ENCODE assay signal across 1 fruit fly cellular context in genomic region chrX:6109872-6110271, dm6.
A peak's percentile ranks its signal among the peaks of the same experiment; 100 is the strongest.
TF ChIP-seq lines count a peak whose summit lies in the region.

No protein-coding gene starts in this region.

TF ChIP-seq in whole organism, embryonic, 481 proteins besides CTCF, POLR2A, EP300 and RAD21 (continued from another document and continues in another):
- no peak for TF ChIP-seq BEAF-32 (GFP tag; optimal IDR thresholded peaks at IDR 0.05; lab: Kevin White, UChicago)
- no peak for TF ChIP-seq fd64A (GFP tag; optimal IDR thresholded peaks at IDR 0.05; lab: Kevin White, UChicago)
- no peak for TF ChIP-seq cas (GFP tag; IDR thresholded peaks at IDR 0.05; lab: Robert Waterston, UW)
- peak; percentile 60; the same call in 1 of the 2 replicates for TF ChIP-seq H2.0 (GFP tag; IDR thresholded peaks at IDR 0.05; lab: Robert Waterston, UW)
- peak; percentile 67; the same call in 1 of the 2 replicates for TF ChIP-seq chm (GFP tag; IDR thresholded peaks at IDR 0.05; lab: Robert Waterston, UW)
- no peak for TF ChIP-seq kah (GFP tag; optimal IDR thresholded peaks at IDR 0.05; lab: Kevin White, UChicago)
- no peak for TF ChIP-seq inv (GFP tag; IDR thresholded peaks at IDR 0.05; lab: Robert Waterston, UW; ENCODE audit: partially characterized antibody)
- 0 out of 2 replicates have a peak, but pooled peaks have one; percentile 31 for TF ChIP-seq CG8765 (GFP tag; IDR thresholded peaks at IDR 0.05; lab: Robert Waterston, UW)
- peak; percentile 16 for TF ChIP-seq MTF-1 (GFP tag; optimal IDR thresholded peaks at IDR 0.05; lab: Kevin White, UChicago; ENCODE audit: borderline replicate concordance)
- no peak for TF ChIP-seq tio (GFP tag; optimal IDR thresholded peaks at IDR 0.05; lab: Kevin White, UChicago)
- no peak for TF ChIP-seq rib (GFP tag; IDR thresholded peaks at IDR 0.05; lab: Robert Waterston, UW)
- no peak for TF ChIP-seq unc-4 (GFP tag; IDR thresholded peaks at IDR 0.05; lab: Robert Waterston, UW; ENCODE audit: partially characterized antibody)
- no peak for TF ChIP-seq NC2α (GFP tag; optimal IDR thresholded peaks at IDR 0.05; lab: Kevin White, UChicago)
- peak in 1 of 2 experiments; percentile 58 for TF ChIP-seq chif (GFP tag; optimal IDR thresholded peaks at IDR 0.05; lab: Kevin White, UChicago)
- TF ChIP-seq slp2 (GFP tag; optimal IDR thresholded peaks at IDR 0.05; lab: Kevin White, UChicago) = no peak
- TF ChIP-seq cato (GFP tag; optimal IDR thresholded peaks at IDR 0.05; lab: Kevin White, UChicago; ENCODE audit: borderline replicate concordance) = no peak
- no peak for TF ChIP-seq Nf-YC (tag; optimal IDR thresholded peaks at IDR 0.05; lab: Kevin White, UChicago)
- TF ChIP-seq CG3995 (GFP tag; optimal IDR thresholded peaks at IDR 0.05; lab: Kevin White, UChicago) = no peak
- TF ChIP-seq CG12071 (GFP tag; optimal IDR thresholded peaks at IDR 0.05; lab: Kevin White, UChicago) = no peak
- no peak for TF ChIP-seq CG2120 (GFP tag; optimal IDR thresholded peaks at IDR 0.05; lab: Kevin White, UChicago)
- TF ChIP-seq Drgx (GFP tag; IDR thresholded peaks at IDR 0.05; lab: Robert Waterston, UW) = no peak
- TF ChIP-seq CG30431 (GFP tag; optimal IDR thresholded peaks at IDR 0.05; lab: Kevin White, UChicago) = peak; percentile 37
- TF ChIP-seq CG14050 (GFP tag; IDR thresholded peaks at IDR 0.05; lab: Robert Waterston, UW) = peak; percentile 47; the same call in 2 of the 3 replicates
- TF ChIP-seq HLH4C (GFP tag; IDR thresholded peaks at IDR 0.05; lab: Robert Waterston, UW; ENCODE audit: partially characterized antibody) = no peak
- TF ChIP-seq CG43689 (GFP tag; IDR thresholded peaks at IDR 0.05; lab: Robert Waterston, UW) = no peak
- TF ChIP-seq CG7963 (GFP tag; IDR thresholded peaks at IDR 0.05; lab: Robert Waterston, UW; ENCODE audit: partially characterized antibody) = no peak
- TF ChIP-seq dpn (GFP tag; optimal IDR thresholded peaks at IDR 0.05; lab: Kevin White, UChicago) = peak; percentile 22 to 43
- peak; percentile 16 for TF ChIP-seq Atf-2 (GFP tag; optimal IDR thresholded peaks at IDR 0.05; lab: Kevin White, UChicago)
- no peak for TF ChIP-seq CG17912 (GFP tag; optimal IDR thresholded peaks at IDR 0.05; lab: Kevin White, UChicago)
- TF ChIP-seq Stat92E (GFP tag; optimal IDR thresholded peaks at IDR 0.05; lab: Kevin White, UChicago) = no peak
- TF ChIP-seq CG30403 (GFP tag; optimal IDR thresholded peaks at IDR 0.05; lab: Kevin White, UChicago) = peak; percentile 22
- no peak for TF ChIP-seq E2f2 (GFP tag; IDR thresholded peaks at IDR 0.05; lab: Robert Waterston, UW)
- TF ChIP-seq CG15073 (GFP tag; optimal IDR thresholded peaks at IDR 0.05; lab: Kevin White, UChicago) = no peak
- TF ChIP-seq CG8359 (GFP tag; optimal IDR thresholded peaks at IDR 0.05; lab: Kevin White, UChicago; ENCODE audit: borderline replicate concordance) = no peak
- TF ChIP-seq lab (GFP tag; optimal IDR thresholded peaks at IDR 0.05; lab: Kevin White, UChicago) = peak; percentile 40
- no peak for TF ChIP-seq CG3838 (GFP tag; optimal IDR thresholded peaks at IDR 0.05; lab: Kevin White, UChicago)
- TF ChIP-seq ato (GFP tag; IDR thresholded peaks at IDR 0.05; lab: Robert Waterston, UW; ENCODE audit: partially characterized antibody) = no peak
- TF ChIP-seq CG13894 (tag; optimal IDR thresholded peaks at IDR 0.05; lab: Kevin White, UChicago) = no peak
- TF ChIP-seq CG31441 (GFP tag; IDR thresholded peaks at IDR 0.05; lab: Robert Waterston, UW) = no peak
- TF ChIP-seq peb (GFP tag; IDR thresholded peaks at IDR 0.05; lab: Robert Waterston, UW) = 0 out of 2 replicates have a peak, but pooled peaks have one; percentile 17
- TF ChIP-seq CG15479 (GFP tag; optimal IDR thresholded peaks at IDR 0.05; lab: Kevin White, UChicago) = no peak
- peak; percentile 27 for TF ChIP-seq CG16815 (GFP tag; optimal IDR thresholded peaks at IDR 0.05; lab: Kevin White, UChicago)
- peak; percentile 38 for TF ChIP-seq CG10979 (tag; optimal IDR thresholded peaks at IDR 0.05; lab: Kevin White, UChicago)
- no peak for TF ChIP-seq CG7928 (GFP tag; optimal IDR thresholded peaks at IDR 0.05; lab: Kevin White, UChicago)
- TF ChIP-seq Taf1 (GFP tag; IDR thresholded peaks at IDR 0.05; lab: Robert Waterston, UW) = no peak
- peak; percentile 0 for TF ChIP-seq Oli (tag; optimal IDR thresholded peaks at IDR 0.05; lab: Kevin White, UChicago)
- no peak for TF ChIP-seq dati (GFP tag; IDR thresholded peaks at IDR 0.05; lab: Robert Waterston, UW)
- no peak for TF ChIP-seq zf30C (GFP tag; optimal IDR thresholded peaks at IDR 0.05; lab: Kevin White, UChicago)
- TF ChIP-seq Hsf (GFP tag; optimal IDR thresholded peaks at IDR 0.05; lab: Kevin White, UChicago) = no peak
- peak; percentile 70; the same call in 1 of the 2 replicates for TF ChIP-seq sob (GFP tag; IDR thresholded peaks at IDR 0.05; lab: Robert Waterston, UW)
- TF ChIP-seq unpg (GFP tag; optimal IDR thresholded peaks at IDR 0.05; lab: Kevin White, UChicago) = no peak
- TF ChIP-seq btn (GFP tag; optimal IDR thresholded peaks at IDR 0.05; lab: Kevin White, UChicago) = peak; percentile 2
- TF ChIP-seq CG1233 (GFP tag; optimal IDR thresholded peaks at IDR 0.05; lab: Kevin White, UChicago) = no peak
- no peak for TF ChIP-seq ems (GFP tag; optimal IDR thresholded peaks at IDR 0.05; lab: Kevin White, UChicago)
- peak; percentile 35 for TF ChIP-seq caup (GFP tag; optimal IDR thresholded peaks at IDR 0.05; lab: Kevin White, UChicago; ENCODE audit: severe bottlenecking)
- peak; percentile 59 for TF ChIP-seq ranshi (GFP tag; IDR thresholded peaks at IDR 0.05; lab: Robert Waterston, UW)
- TF ChIP-seq mirr (GFP tag; optimal IDR thresholded peaks at IDR 0.05; lab: Kevin White, UChicago) = no peak
- no peak for TF ChIP-seq CG1529 (GFP tag; optimal IDR thresholded peaks at IDR 0.05; lab: Kevin White, UChicago)
- peak; percentile 53; the same call in 2 of the 3 replicates for TF ChIP-seq Opbp (GFP tag; IDR thresholded peaks at IDR 0.05; lab: Robert Waterston, UW; ENCODE audit: partially characterized antibody)
- peak; percentile 57; the same call in 1 of the 2 replicates for TF ChIP-seq vvl (GFP tag; IDR thresholded peaks at IDR 0.05; lab: Robert Waterston, UW)
- no peak for TF ChIP-seq Sry-δ (GFP tag; optimal IDR thresholded peaks at IDR 0.05; lab: Kevin White, UChicago)
- TF ChIP-seq wor (GFP tag; IDR thresholded peaks at IDR 0.05; lab: Robert Waterston, UW) = no peak
- no peak for TF ChIP-seq CG6683 (GFP tag; optimal IDR thresholded peaks at IDR 0.05; lab: Kevin White, UChicago)
- TF ChIP-seq CG4282 (GFP tag; optimal IDR thresholded peaks at IDR 0.05; lab: Kevin White, UChicago) = no peak
- no peak for TF ChIP-seq zen2 (GFP tag; IDR thresholded peaks at IDR 0.05; lab: Robert Waterston, UW; ENCODE audit: partially characterized antibody)
- no peak for TF ChIP-seq CG5953 (GFP tag; IDR thresholded peaks at IDR 0.05; lab: Robert Waterston, UW)
- TF ChIP-seq dysf (GFP tag; IDR thresholded peaks at IDR 0.05; lab: Robert Waterston, UW) = peak; percentile 65
- TF ChIP-seq pfk (GFP tag; optimal IDR thresholded peaks at IDR 0.05; lab: Kevin White, UChicago) = no peak
- TF ChIP-seq D19B (GFP tag; optimal IDR thresholded peaks at IDR 0.05; lab: Kevin White, UChicago) = no peak
- TF ChIP-seq CG1602 (GFP tag; optimal IDR thresholded peaks at IDR 0.05; lab: Kevin White, UChicago) = peak; percentile 26
- no peak for TF ChIP-seq scrt (GFP tag; optimal IDR thresholded peaks at IDR 0.05; lab: Kevin White, UChicago)
- no peak for TF ChIP-seq danr (GFP tag; IDR thresholded peaks at IDR 0.05; lab: Robert Waterston, UW)
- peak; percentile 39 for TF ChIP-seq nmo (GFP tag; optimal IDR thresholded peaks at IDR 0.05; lab: Kevin White, UChicago)
- TF ChIP-seq Dfd (GFP tag; optimal IDR thresholded peaks at IDR 0.05; lab: Kevin White, UChicago) = no peak
- peak; percentile 49 for TF ChIP-seq zen (tag; optimal IDR thresholded peaks at IDR 0.05; lab: Kevin White, UChicago)
- TF ChIP-seq grn (GFP tag; optimal IDR thresholded peaks at IDR 0.05; lab: Kevin White, UChicago) = no peak
- no peak for TF ChIP-seq CG17612 (GFP tag; IDR thresholded peaks at IDR 0.05; lab: Robert Waterston, UW)
- TF ChIP-seq CG34422 (GFP tag; IDR thresholded peaks at IDR 0.05; lab: Robert Waterston, UW) = peak; percentile 72; the same call in 2 of the 3 replicates
- peak; percentile 21 for TF ChIP-seq Dek (tag; optimal IDR thresholded peaks at IDR 0.05; lab: Kevin White, UChicago)
- TF ChIP-seq CG3407 (GFP tag; optimal IDR thresholded peaks at IDR 0.05; lab: Kevin White, UChicago) = no peak
- TF ChIP-seq Xbp1 (GFP tag; optimal IDR thresholded peaks at IDR 0.05; lab: Kevin White, UChicago) = peak; percentile 64
- no peak for TF ChIP-seq CG10267 (tag; optimal IDR thresholded peaks at IDR 0.05; lab: Kevin White, UChicago)
- TF ChIP-seq lov (optimal IDR thresholded peaks at IDR 0.05; lab: Kevin White, UChicago) = no peak
- 0 out of 3 replicates have a peak, but pooled peaks have one; percentile 71 for TF ChIP-seq lov (GFP tag; IDR thresholded peaks at IDR 0.05; lab: Robert Waterston, UW)
- TF ChIP-seq Nf-YA (GFP tag; IDR thresholded peaks at IDR 0.05; lab: Robert Waterston, UW) = no peak
- peak; percentile 58 for TF ChIP-seq CG9932 (GFP tag; IDR thresholded peaks at IDR 0.05; lab: Robert Waterston, UW)
- no peak for TF ChIP-seq Fer2 (tag; optimal IDR thresholded peaks at IDR 0.05; lab: Kevin White, UChicago)
- no peak for TF ChIP-seq her (GFP tag; optimal IDR thresholded peaks at IDR 0.05; lab: Kevin White, UChicago)
- TF ChIP-seq Pdp1 (GFP tag; optimal IDR thresholded peaks at IDR 0.05; lab: Kevin White, UChicago) = peak in 1 of 2 experiments; percentile 40
- TF ChIP-seq CG2116 (GFP tag; optimal IDR thresholded peaks at IDR 0.05; lab: Kevin White, UChicago) = peak; percentile 14
- peak; percentile 74 for TF ChIP-seq Optix (GFP tag; IDR thresholded peaks at IDR 0.05; lab: Robert Waterston, UW)
- TF ChIP-seq pnt (GFP tag; optimal IDR thresholded peaks at IDR 0.05; lab: Kevin White, UChicago) = peak; percentile 4
- no peak for TF ChIP-seq Gsc (GFP tag; IDR thresholded peaks at IDR 0.05; lab: Robert Waterston, UW)
- no peak for TF ChIP-seq CG16863 (GFP tag; optimal IDR thresholded peaks at IDR 0.05; lab: Kevin White, UChicago)
- TF ChIP-seq Dbx (GFP tag; IDR thresholded peaks at IDR 0.05; lab: Robert Waterston, UW) = peak; percentile 68; the same call in 2 of the 3 replicates
- no peak for TF ChIP-seq trh (GFP tag; optimal IDR thresholded peaks at IDR 0.05; lab: Kevin White, UChicago)
- TF ChIP-seq Dip2 (GFP tag; IDR thresholded peaks at IDR 0.05; lab: Robert Waterston, UW) = no peak
- TF ChIP-seq gt (GFP tag; IDR thresholded peaks at IDR 0.05; lab: Robert Waterston, UW) = no peak
- no peak for TF ChIP-seq CG1647 (GFP tag; optimal IDR thresholded peaks at IDR 0.05; lab: Kevin White, UChicago)
- no peak for TF ChIP-seq Tbp (GFP tag; optimal IDR thresholded peaks at IDR 0.05; lab: Kevin White, UChicago)
- peak; percentile 48 for TF ChIP-seq Ptx1 (GFP tag; IDR thresholded peaks at IDR 0.05; lab: Robert Waterston, UW)
- no peak for TF ChIP-seq CG11695 (GFP tag; IDR thresholded peaks at IDR 0.05; lab: Robert Waterston, UW)
- no peak for TF ChIP-seq crc (GFP tag; optimal IDR thresholded peaks at IDR 0.05; lab: Kevin White, UChicago)
- TF ChIP-seq CG32772 (GFP tag; IDR thresholded peaks at IDR 0.05; lab: Robert Waterston, UW) = peak; percentile 66
- 0 out of 2 replicates have a peak, but pooled peaks have one; percentile 7 for TF ChIP-seq crol (GFP tag; IDR thresholded peaks at IDR 0.05; lab: Robert Waterston, UW)
- no peak for TF ChIP-seq D19A (tag; optimal IDR thresholded peaks at IDR 0.05; lab: Kevin White, UChicago)
- TF ChIP-seq Atf6 (GFP tag; IDR thresholded peaks at IDR 0.05; lab: Robert Waterston, UW) = no peak
- peak; percentile 53; the same call in 1 of the 2 replicates for TF ChIP-seq CG10366 (GFP tag; IDR thresholded peaks at IDR 0.05; lab: Robert Waterston, UW)
- no peak for TF ChIP-seq salm (tag; optimal IDR thresholded peaks at IDR 0.05; lab: Kevin White, UChicago)
- TF ChIP-seq CG7271 (tag; optimal IDR thresholded peaks at IDR 0.05; lab: Kevin White, UChicago) = no peak
- TF ChIP-seq Sin3A (optimal IDR thresholded peaks at IDR 0.05; lab: Kevin White, UChicago) = no peak
- TF ChIP-seq ham (GFP tag; IDR thresholded peaks at IDR 0.05; lab: Robert Waterston, UW) = no peak
- TF ChIP-seq sens-2 (GFP tag; IDR thresholded peaks at IDR 0.05; lab: Robert Waterston, UW) = no peak
- TF ChIP-seq pan (optimal IDR thresholded peaks at IDR 0.05; lab: Kevin White, UChicago) = no peak
- peak in 1 of 2 experiments; percentile 58 for TF ChIP-seq pan (GFP tag; optimal IDR thresholded peaks at IDR 0.05 in 1 of 2, IDR thresholded peaks at IDR 0.05 in 1 of 2)
- peak; percentile 5 for TF ChIP-seq Mes4 (GFP tag; optimal IDR thresholded peaks at IDR 0.05; lab: Kevin White, UChicago)
- peak; percentile 44; the same call in 1 of the 2 replicates for TF ChIP-seq ara (GFP tag; IDR thresholded peaks at IDR 0.05; lab: Robert Waterston, UW)
- TF ChIP-seq CG10321 (GFP tag; IDR thresholded peaks at IDR 0.05; lab: Robert Waterston, UW) = no peak
- TF ChIP-seq shn (GFP tag; optimal IDR thresholded peaks at IDR 0.05; lab: Kevin White, UChicago) = peak; percentile 65
- no peak for TF ChIP-seq CG7786 (GFP tag; optimal IDR thresholded peaks at IDR 0.05; lab: Kevin White, UChicago)
- TF ChIP-seq vfl (GFP tag; optimal IDR thresholded peaks at IDR 0.05; lab: Kevin White, UChicago) = no peak
- no peak for TF ChIP-seq CG8281 (tag; optimal IDR thresholded peaks at IDR 0.05; lab: Kevin White, UChicago)
- no peak for TF ChIP-seq dimm (GFP tag; IDR thresholded peaks at IDR 0.05; lab: Robert Waterston, UW)
- TF ChIP-seq CG6791 (GFP tag; IDR thresholded peaks at IDR 0.05; lab: Robert Waterston, UW; ENCODE audit: partially characterized antibody) = 0 out of 3 replicates have a peak, but pooled peaks have one; percentile 60
- TF ChIP-seq CG11504 (tag; optimal IDR thresholded peaks at IDR 0.05; lab: Kevin White, UChicago) = no peak
- no peak for TF ChIP-seq CG18262 (tag; optimal IDR thresholded peaks at IDR 0.05; lab: Kevin White, UChicago)
- TF ChIP-seq lilli (GFP tag; optimal IDR thresholded peaks at IDR 0.05; lab: Kevin White, UChicago) = no peak
- peak; percentile 3 for TF ChIP-seq da (GFP tag; optimal IDR thresholded peaks at IDR 0.05; lab: Kevin White, UChicago)
- no peak for TF ChIP-seq crp (GFP tag; optimal IDR thresholded peaks at IDR 0.05; lab: Kevin White, UChicago)
- no peak for TF ChIP-seq tup (GFP tag; optimal IDR thresholded peaks at IDR 0.05; lab: Kevin White, UChicago)
- TF ChIP-seq CkIIα-i1 (GFP tag; IDR thresholded peaks at IDR 0.05; lab: Robert Waterston, UW) = no peak
- TF ChIP-seq sim (GFP tag; IDR thresholded peaks at IDR 0.05; lab: Robert Waterston, UW) = no peak
- peak; percentile 31; the same call in 1 of the 2 replicates for TF ChIP-seq ro (GFP tag; IDR thresholded peaks at IDR 0.05; lab: Robert Waterston, UW)
